Worm (Caenorhabditis elegans) whole organism, L3 larva: ENCODE data around the gene fbxa-118.

Experiments
- ZK546.5 ChIP-seq: sonication (generic microtip); optimal IDR thresholded peaks from 2 replicates; lab custom pipeline; 2017; ENCODE audit warnings: missing biosample characterization, missing genetic modification characterization
- eor-1 ChIP-seq, 2 experiments: fragments of 150-350 bp; optimal IDR thresholded peaks; 2 replicates each; lab custom pipeline; 2014 to 2018; ENCODE audit warnings: missing biosample characterization in 2 of 2, missing genetic modification characterization in 2 of 2
- nhr-12 ChIP-seq: fragments of 150-350 bp; optimal IDR thresholded peaks from 2 replicates; lab custom pipeline; 2014; ENCODE audit warnings: missing biosample characterization, missing genetic modification characterization

- TF ChIP-seq nhr-12 (tag; lab: Kevin White, UChicago) (no peak), eor-1 (tag; optimal IDR thresholded peaks at IDR 0.05; lab: Kevin White, UChicago) (no peak), ZK546.5 (tag; lab: Kevin White, UChicago) (no peak)
Measured at ce11 chrV:19755260-19755659, 21.9 kb downstream of the fbxa-118 start, which contains the start of gene clec-50.
